Fruit fly (Drosophila melanogaster): ENCODE measurements around the gene CG1304.

The CG1304 gene

dm6 chrX:20965369-20966040 is at the start of gene CG1304:
TSS of gene CG1304 (minus strand) at chrX:20965419.
- TF ChIP-seq CG8478 (optimal IDR thresholded peaks at IDR 0.05), result no peak
- TF ChIP-seq CTCF (optimal IDR thresholded peaks at IDR 0.05), result no peak

dm6 chrX:21010541-21010940 is 45.3 kb upstream of the CG1304 start:
- no peak for TF ChIP-seq CTCF (optimal IDR thresholded peaks at IDR 0.05)

- no peak for TF ChIP-seq CTCF (optimal IDR thresholded peaks at IDR 0.05)
- no peak for TF ChIP-seq CG8478 (optimal IDR thresholded peaks at IDR 0.05)
Observed at dm6 chrX:20984386-20984785, 19.2 kb upstream of the CG1304 start, which contains the start of gene CG11666. TSS of gene CG11666 (plus strand) at chrX:20984686.

- TF ChIP-seq CG8478 (optimal IDR thresholded peaks at IDR 0.05) (no peak), CTCF (optimal IDR thresholded peaks at IDR 0.05) (no peak)
Observed at dm6 chrX:20977986-20978385, 12.8 kb upstream of the CG1304 start, which contains the start of gene CG44426. TSS of gene CG44426 (plus strand) at chrX:20978286.

dm6 chrX:20963405-20963804 is 1.8 kb downstream of the CG1304 start, which contains the start of gene Ser6:
TSS of gene Ser6 (minus strand) at chrX:20963505.
- TF ChIP-seq CG8478 (optimal IDR thresholded peaks at IDR 0.05) (no peak), CTCF (optimal IDR thresholded peaks at IDR 0.05) (no peak)

- TF ChIP-seq CG8478 (optimal IDR thresholded peaks at IDR 0.05), result no peak
- no peak for TF ChIP-seq CTCF (optimal IDR thresholded peaks at IDR 0.05)
Observed at dm6 chrX:20948268-20948667, 17.0 kb downstream of the CG1304 start.

dm6 chrX:20934530-20934929 is 30.7 kb downstream of the CG1304 start, which contains the start of gene Npc1b:
TSS of gene Npc1b (plus strand) at chrX:20934869.
- TF ChIP-seq CTCF (optimal IDR thresholded peaks at IDR 0.05) (no peak), CG8478 (optimal IDR thresholded peaks at IDR 0.05) (no peak)

dm6 chrX:20933459-20933858 is 31.8 kb downstream of the CG1304 start, which contains the start of gene CG11227:
TSS of gene CG11227 (minus strand) at chrX:20933559.
- TF ChIP-seq CTCF (optimal IDR thresholded peaks at IDR 0.05) (no peak), CG8478 (optimal IDR thresholded peaks at IDR 0.05) (no peak)

dm6 chrX:20926950-20927349 is 38.3 kb downstream of the CG1304 start, which contains the start of gene shakB:
TSS of gene shakB (minus strand) at chrX:20927050.
- no peak for TF ChIP-seq CG8478 (optimal IDR thresholded peaks at IDR 0.05)
- TF ChIP-seq CTCF (optimal IDR thresholded peaks at IDR 0.05), result no peak

- TF ChIP-seq CTCF (optimal IDR thresholded peaks at IDR 0.05) (no peak), CG8478 (optimal IDR thresholded peaks at IDR 0.05) (no peak)
Observed at dm6 chrX:20925858-20926257, 39.4 kb downstream of the CG1304 start.

- no peak for TF ChIP-seq CTCF (optimal IDR thresholded peaks at IDR 0.05)
- no peak for TF ChIP-seq CG8478 (optimal IDR thresholded peaks at IDR 0.05)
Observed at dm6 chrX:20924951-20925350, 40.3 kb downstream of the CG1304 start.

dm6 chrX:20923787-20924186 is 41.4 kb downstream of the CG1304 start:
- TF ChIP-seq CG8478 (optimal IDR thresholded peaks at IDR 0.05) (no peak), CTCF (optimal IDR thresholded peaks at IDR 0.05) (no peak)

dm6 chrX:20916436-20916835 is 48.8 kb downstream of the CG1304 start:
- TF ChIP-seq CG8478 (optimal IDR thresholded peaks at IDR 0.05) (no peak), CTCF (optimal IDR thresholded peaks at IDR 0.05) (no peak)

Measured in S2 (cell line).